Worm (Caenorhabditis elegans) whole organism, late embryonic: ENCODE results near the gene F25E5.2.

Experiments
- C08G9.2 ChIP-seq: sonication (generic microtip); optimal IDR thresholded peaks from 2 replicates; lab custom pipeline; 2016; ENCODE audit warnings: mild to moderate bottlenecking, missing genetic modification characterization, moderate library complexity, missing compliant biosample characterization
- C38D4.7 ChIP-seq: fragments of 200-800 bp; sonication (Bioruptor generic); optimal IDR thresholded peaks from 2 replicates; lab custom pipeline; 2018; ENCODE audit warnings: mild to moderate bottlenecking, missing genetic modification characterization, moderate library complexity, missing compliant biosample characterization
- K02D7.2 ChIP-seq: sonication (generic microtip); optimal IDR thresholded peaks from 2 replicates; lab custom pipeline; 2017; ENCODE audit warnings: mild to moderate bottlenecking, missing genetic modification characterization, missing compliant biosample characterization
- T23F11.4 ChIP-seq: fragments of 200-800 bp; sonication (Bioruptor generic); optimal IDR thresholded peaks from 2 replicates; lab custom pipeline; 2018; ENCODE audit warnings: mild to moderate bottlenecking, missing genetic modification characterization, missing compliant biosample characterization
- ahr-1 ChIP-seq: sonication (generic microtip); optimal IDR thresholded peaks from 2 replicates; lab custom pipeline; 2016; ENCODE audit warnings: missing genetic modification characterization, missing compliant biosample characterization
- ama-1 ChIP-seq: fragments of 150-350 bp; optimal IDR thresholded peaks from 2 replicates; lab custom pipeline; 2014
- ceh-18 ChIP-seq: sonication (generic microtip); optimal IDR thresholded peaks from 2 replicates; lab custom pipeline; 2016; ENCODE audit warnings: missing genetic modification characterization, missing compliant biosample characterization
- ceh-22 ChIP-seq: sonication (generic microtip); optimal IDR thresholded peaks from 2 replicates; lab custom pipeline; 2017; ENCODE audit warnings: missing biosample characterization, missing genetic modification characterization
- ceh-24 ChIP-seq: sonication (generic microtip); optimal IDR thresholded peaks from 2 replicates; lab custom pipeline; 2016; ENCODE audit warnings: mild to moderate bottlenecking, missing genetic modification characterization, missing compliant biosample characterization
- ceh-30 ChIP-seq: fragments of 150-350 bp; optimal IDR thresholded peaks from 2 replicates; lab custom pipeline; 2014; ENCODE audit warnings: missing biosample characterization, missing genetic modification characterization
- ceh-45 ChIP-seq: fragments of 200-800 bp; sonication (Bioruptor generic); IDR thresholded peaks from 2 replicates; pipeline ENCODE4 v1.3.6; 2022; ENCODE audit warnings: missing genetic modification reagents, missing genetic modification characterization, missing compliant biosample characterization
- ceh-48 ChIP-seq: sonication (generic microtip); optimal IDR thresholded peaks from 2 replicates; lab custom pipeline; 2016; ENCODE audit warnings: missing genetic modification characterization, inconsistent platforms, missing compliant biosample characterization
- ceh-9 ChIP-seq: sonication (generic microtip); optimal IDR thresholded peaks from 2 replicates; lab custom pipeline; 2016; ENCODE audit warnings: mild to moderate bottlenecking, missing genetic modification characterization, inconsistent platforms, missing compliant biosample characterization
- che-1 ChIP-seq: sonication (generic microtip); optimal IDR thresholded peaks from 2 replicates; lab custom pipeline; 2016; ENCODE audit warnings: mild to moderate bottlenecking, missing genetic modification characterization, missing compliant biosample characterization
- dve-1 ChIP-seq: sonication (generic microtip); optimal IDR thresholded peaks from 2 replicates; lab custom pipeline; 2017; ENCODE audit warnings: antibody characterized with exemption, mild to moderate bottlenecking, missing genetic modification characterization, missing compliant biosample characterization
- elt-2 ChIP-seq: sonication (generic microtip); optimal IDR thresholded peaks from 2 replicates; lab custom pipeline; 2016; ENCODE audit warnings: missing genetic modification reagents, missing genetic modification characterization, missing compliant biosample characterization
- elt-4 ChIP-seq: sonication (generic microtip); optimal IDR thresholded peaks from 2 replicates; lab custom pipeline; 2016; ENCODE audit warnings: missing genetic modification characterization, missing compliant biosample characterization
- eyg-1 ChIP-seq: sonication (generic microtip); optimal IDR thresholded peaks from 2 replicates; lab custom pipeline; 2016; ENCODE audit warnings: missing genotype, missing genetic modification characterization, missing compliant biosample characterization
- fax-1 ChIP-seq: sonication (generic microtip); optimal IDR thresholded peaks from 2 replicates; lab custom pipeline; 2016; ENCODE audit warnings: missing genotype, missing genetic modification characterization, missing compliant biosample characterization
- fkh-10 ChIP-seq: fragments of 150-350 bp; optimal IDR thresholded peaks from 2 replicates; lab custom pipeline; 2014; ENCODE audit warnings: missing biosample characterization, missing genetic modification reagents, missing genetic modification characterization
- fkh-6 ChIP-seq: sonication (generic microtip); optimal IDR thresholded peaks from 2 replicates; lab custom pipeline; 2016; ENCODE audit warnings: missing genetic modification characterization, missing compliant biosample characterization
- gmeb-2 ChIP-seq: sonication (generic microtip); optimal IDR thresholded peaks from 2 replicates; lab custom pipeline; 2016; ENCODE audit warnings: missing genetic modification characterization, inconsistent platforms, missing compliant biosample characterization
- hlh-13 ChIP-seq: fragments of 200-800 bp; sonication (Bioruptor generic); optimal IDR thresholded peaks from 2 replicates; lab custom pipeline; 2018; ENCODE audit warnings: mild to moderate bottlenecking, missing genetic modification characterization, missing compliant biosample characterization
- hlh-15 ChIP-seq: sonication (generic microtip); optimal IDR thresholded peaks from 2 replicates; lab custom pipeline; 2016; ENCODE audit warnings: missing genetic modification characterization, missing compliant biosample characterization
- hlh-30 ChIP-seq: sonication (generic microtip); optimal IDR thresholded peaks from 2 replicates; lab custom pipeline; 2017; ENCODE audit warnings: antibody characterized with exemption, missing genetic modification characterization, missing compliant biosample characterization; ENCODE audit not compliant: insufficient read depth
- hlh-6 ChIP-seq: sonication (generic microtip); optimal IDR thresholded peaks from 2 replicates; lab custom pipeline; 2016; ENCODE audit warnings: missing genotype, missing genetic modification characterization, missing compliant biosample characterization
- hlh-8 ChIP-seq: sonication (generic microtip); optimal IDR thresholded peaks from 2 replicates; lab custom pipeline; 2016; ENCODE audit warnings: missing genotype, missing genetic modification characterization, missing compliant biosample characterization
- lim-6 ChIP-seq: sonication (generic microtip); optimal IDR thresholded peaks from 2 replicates; lab custom pipeline; 2016; ENCODE audit warnings: missing genetic modification characterization, missing compliant biosample characterization
- lin-11 ChIP-seq: fragments of 200-800 bp; sonication (Bioruptor generic); optimal IDR thresholded peaks from 2 replicates; lab custom pipeline; 2018; ENCODE audit warnings: mild to moderate bottlenecking, missing genetic modification characterization, missing compliant biosample characterization
- nfya-1 ChIP-seq: sonication (generic microtip); optimal IDR thresholded peaks from 2 replicates; lab custom pipeline; 2017; ENCODE audit warnings: missing genetic modification characterization, mild to moderate bottlenecking, missing compliant biosample characterization, antibody characterized with exemption, moderate library complexity
- nhr-11 ChIP-seq: fragments of 150-350 bp; optimal IDR thresholded peaks from 2 replicates; lab custom pipeline; 2014; ENCODE audit warnings: missing biosample characterization, missing genetic modification characterization
- nhr-232 ChIP-seq: sonication (generic microtip); optimal IDR thresholded peaks from 2 replicates; lab custom pipeline; 2016; ENCODE audit warnings: missing genetic modification characterization, missing compliant biosample characterization
- odd-2 ChIP-seq: sonication (generic microtip); optimal IDR thresholded peaks from 2 replicates; lab custom pipeline; 2017; ENCODE audit warnings: antibody characterized with exemption, mild to moderate bottlenecking, missing genetic modification characterization, missing compliant biosample characterization
- pag-3 ChIP-seq: sonication (generic microtip); optimal IDR thresholded peaks from 2 replicates; lab custom pipeline; 2016; ENCODE audit warnings: missing compliant biosample characterization, missing genetic modification characterization, borderline replicate concordance
- pax-1 ChIP-seq: fragments of 150-350 bp; optimal IDR thresholded peaks from 2 replicates; lab custom pipeline; 2014; ENCODE audit warnings: missing biosample characterization, missing genetic modification characterization
- pha-2 ChIP-seq: sonication (generic microtip); optimal IDR thresholded peaks from 2 replicates; lab custom pipeline; 2017; ENCODE audit warnings: mild to moderate bottlenecking, missing genetic modification characterization, missing compliant biosample characterization
- pros-1 ChIP-seq: fragments of 150-350 bp; optimal IDR thresholded peaks from 2 replicates; lab custom pipeline; 2014; ENCODE audit warnings: missing biosample characterization, missing genetic modification reagents, missing genetic modification characterization
- ref-2 ChIP-seq: sonication (generic microtip); optimal IDR thresholded peaks from 2 replicates; lab custom pipeline; 2016; ENCODE audit warnings: missing genetic modification characterization, missing compliant biosample characterization
- sdc-2 ChIP-seq: sonication (generic microtip); optimal IDR thresholded peaks from 2 replicates; lab custom pipeline; 2016; ENCODE audit warnings: missing genotype, missing genetic modification characterization, missing compliant biosample characterization
- tbx-2 ChIP-seq: sonication (generic microtip); optimal IDR thresholded peaks from 2 replicates; lab custom pipeline; 2016; ENCODE audit warnings: missing genetic modification characterization, missing compliant biosample characterization
- tbx-7 ChIP-seq: sonication (generic microtip); optimal IDR thresholded peaks from 2 replicates; lab custom pipeline; 2016; ENCODE audit warnings: missing genotype, missing genetic modification characterization, missing compliant biosample characterization
- ttx-3 ChIP-seq: sonication (generic microtip); optimal IDR thresholded peaks from 2 replicates; lab custom pipeline; 2016; ENCODE audit warnings: missing genetic modification reagents, missing genetic modification characterization, missing compliant biosample characterization
- unc-55 ChIP-seq: sonication (generic microtip); optimal IDR thresholded peaks from 2 replicates; lab custom pipeline; 2017; ENCODE audit warnings: missing biosample characterization, missing genetic modification reagents, missing genetic modification characterization
- unc-86 ChIP-seq: sonication (generic microtip); optimal IDR thresholded peaks from 2 replicates; lab custom pipeline; 2016; ENCODE audit warnings: missing genetic modification characterization, missing compliant biosample characterization
- zip-5 ChIP-seq: sonication (generic microtip); optimal IDR thresholded peaks from 2 replicates; lab custom pipeline; 2016; ENCODE audit warnings: missing genetic modification characterization, missing compliant biosample characterization

F25E5.2 gene

ce11 chrV:7478404-7478803 is 23.3 kb downstream of the F25E5.2 start, which contains the start of gene str-190:
Gene str-190 (minus strand): TSS chrV:7478504.
- TF ChIP-seq fax-1 (tag; lab: Kevin White, UChicago): no peak
- no peak for TF ChIP-seq ahr-1 (tag; lab: Kevin White, UChicago)
- no peak for TF ChIP-seq unc-55 (GFP tag; lab: Kevin White, UChicago)
- no peak for TF ChIP-seq ceh-30 (tag; lab: Kevin White, UChicago)
- no peak for TF ChIP-seq pros-1 (tag; lab: Kevin White, UChicago)
- TF ChIP-seq elt-2 (tag; lab: Kevin White, UChicago): no peak
- no peak for TF ChIP-seq tbx-2 (tag; lab: Kevin White, UChicago)
- no peak for TF ChIP-seq pha-2 (tag; lab: Kevin White, UChicago)
- no peak for TF ChIP-seq fkh-6
- no peak for TF ChIP-seq nfya-1
- TF ChIP-seq hlh-30 (tag; lab: Kevin White, UChicago): no peak
- no peak for TF ChIP-seq nhr-11 (tag; lab: Kevin White, UChicago)

- no peak for TF ChIP-seq lin-11 (tag; lab: Kevin White, UChicago)
- no peak for TF ChIP-seq ttx-3
- no peak for TF ChIP-seq fkh-10 (GFP tag; lab: Kevin White, UChicago)
- no peak for TF ChIP-seq odd-2 (tag; lab: Kevin White, UChicago)
- no peak for TF ChIP-seq hlh-8 (tag; lab: Kevin White, UChicago)
- TF ChIP-seq ceh-30 (tag; lab: Kevin White, UChicago): no peak
- TF ChIP-seq K02D7.2 (tag; lab: Kevin White, UChicago): no peak
- no peak for TF ChIP-seq pax-1 (tag; lab: Kevin White, UChicago)
- TF ChIP-seq zip-5 (tag; lab: Kevin White, UChicago): no peak
- no peak for TF ChIP-seq nfya-1
- TF ChIP-seq C08G9.2 (tag; lab: Kevin White, UChicago): no peak
- no peak for TF ChIP-seq T23F11.4
- no peak for TF ChIP-seq ceh-45 (GFP tag; lab: Robert Waterston, UW)
- TF ChIP-seq ref-2 (tag; lab: Kevin White, UChicago): no peak
- no peak for TF ChIP-seq ceh-48
- no peak for TF ChIP-seq eyg-1 (tag; lab: Kevin White, UChicago)
- TF ChIP-seq lim-6 (tag; lab: Kevin White, UChicago): no peak
- TF ChIP-seq, all 69 proteins: peak for 0
Observed at ce11 chrV:7480949-7481348, 25.8 kb downstream of the F25E5.2 start, which contains the start of gene C18B10.6. Gene C18B10.6 (minus strand): TSS chrV:7481049.

ce11 chrV:7485000-7485399 is 29.9 kb downstream of the F25E5.2 start, which contains the start of gene srbc-8:
Gene srbc-8 (minus strand): TSS chrV:7485100.
- TF ChIP-seq nfya-1: no peak
- TF ChIP-seq tbx-7 (tag; lab: Kevin White, UChicago): no peak
- TF ChIP-seq hlh-13 (GFP tag; lab: Kevin White, UChicago): no peak
- no peak for TF ChIP-seq nhr-232 (tag; lab: Kevin White, UChicago)
- no peak for TF ChIP-seq fax-1 (tag; lab: Kevin White, UChicago)
- no peak for TF ChIP-seq fkh-6
- no peak for TF ChIP-seq che-1 (tag; lab: Kevin White, UChicago)
- TF ChIP-seq pag-3 (tag; lab: Kevin White, UChicago): no peak
- TF ChIP-seq ama-1 (lab: Kevin White, UChicago): no peak
- TF ChIP-seq hlh-15 (tag; lab: Kevin White, UChicago): no peak
- TF ChIP-seq ttx-3: no peak
- no peak for TF ChIP-seq tbx-2 (tag; lab: Kevin White, UChicago)
- no peak for TF ChIP-seq gmeb-2 (tag; lab: Kevin White, UChicago)
- TF ChIP-seq ahr-1 (tag; lab: Kevin White, UChicago): no peak
- TF ChIP-seq lim-6 (tag; lab: Kevin White, UChicago): no peak
- TF ChIP-seq dve-1 (tag; lab: Kevin White, UChicago): no peak

ce11 chrV:7487518-7487917 is 32.4 kb downstream of the F25E5.2 start, which contains the start of gene srbc-7:
Gene srbc-7 (minus strand): TSS chrV:7487618.
- TF ChIP-seq C38D4.7 (no peak), unc-86 (no peak), tbx-2 (tag; lab: Kevin White, UChicago) (no peak), fkh-6 (no peak), ahr-1 (tag; lab: Kevin White, UChicago) (no peak), ama-1 (lab: Kevin White, UChicago) (no peak), pag-3 (tag; lab: Kevin White, UChicago) (no peak), ceh-22 (no peak), ceh-30 (tag; lab: Kevin White, UChicago) (no peak), elt-2 (tag; lab: Kevin White, UChicago) (no peak), ceh-24 (no peak), nhr-11 (tag; lab: Kevin White, UChicago) (no peak), tbx-7 (tag; lab: Kevin White, UChicago) (no peak), hlh-6 (tag; lab: Kevin White, UChicago) (no peak), sdc-2 (tag; lab: Kevin White, UChicago) (no peak), ceh-18 (tag; lab: Kevin White, UChicago) (no peak), elt-4 (tag; lab: Kevin White, UChicago) (no peak), fax-1 (tag; lab: Kevin White, UChicago) (no peak), pax-1 (tag; lab: Kevin White, UChicago) (no peak), ceh-9 (tag; lab: Kevin White, UChicago) (no peak)
